Worm (Caenorhabditis elegans) whole organism, mixed stage, embryonic: ENCODE data around the gene arle-14.

Experiments
- elt-1 ChIP-seq: sonication (generic microtip); optimal IDR thresholded peaks from 2 replicates; lab custom pipeline; 2017; ENCODE audit warnings: missing genetic modification characterization, mild to moderate bottlenecking, missing compliant biosample characterization, antibody characterized with exemption, moderate library complexity, borderline replicate concordance; ENCODE audit not compliant: insufficient read depth
- mep-1 ChIP-seq: fragments of 150-350 bp; optimal IDR thresholded peaks from 2 replicates; lab custom pipeline; 2017; ENCODE audit warnings: missing biosample characterization, missing genetic modification reagents, missing genetic modification characterization, inconsistent platforms
- nhr-237 ChIP-seq: fragments of 150-350 bp; optimal IDR thresholded peaks from 2 replicates; lab custom pipeline; 2014; ENCODE audit warnings: missing biosample characterization, missing genetic modification characterization
- nhr-28 ChIP-seq: fragments of 150-350 bp; optimal IDR thresholded peaks from 2 replicates; lab custom pipeline; 2014; ENCODE audit warnings: missing biosample characterization, missing genetic modification characterization
- snpc-4 ChIP-seq: fragments of 150-350 bp; optimal IDR thresholded peaks from 2 replicates; lab custom pipeline; 2014; ENCODE audit warnings: missing biosample characterization, missing genetic modification characterization
- unc-39 ChIP-seq: fragments of 150-350 bp; optimal IDR thresholded peaks from 2 replicates; lab custom pipeline; 2014; ENCODE audit warnings: missing biosample characterization, missing genetic modification characterization
- unc-62 ChIP-seq: fragments of 150-350 bp; optimal IDR thresholded peaks from 2 replicates; lab custom pipeline; 2014; ENCODE audit warnings: missing biosample characterization, missing genetic modification reagents, missing genetic modification characterization

ce11 chrIII:5697963-5698730 lies 5.4 kb downstream of the arle-14 start, which contains the start of the genes lgg-3 and rgs-5:
- TF ChIP-seq mep-1 (tag; lab: Kevin White, UChicago): peak; percentile 64
- no peak for TF ChIP-seq elt-1 (tag; lab: Kevin White, UChicago)
- no peak for TF ChIP-seq snpc-4 (tag; lab: Kevin White, UChicago)
- TF ChIP-seq nhr-237 (tag; lab: Kevin White, UChicago): no peak
- no peak for TF ChIP-seq nhr-28 (tag; lab: Kevin White, UChicago)
- no peak for TF ChIP-seq unc-39
- TF ChIP-seq unc-62: no peak
